Worm (Caenorhabditis elegans) whole organism, mixed stage, embryonic: ENCODE data around the gene lgc-49.

Experiments used
- M03D4.4 ChIP-seq: sonication (generic microtip); optimal IDR thresholded peaks from 2 replicates; lab custom pipeline; 2017; ENCODE audit warnings: mild to moderate bottlenecking, missing genetic modification characterization, missing compliant biosample characterization
- bed-3 ChIP-seq: fragments of 200-800 bp; sonication (Bioruptor generic); optimal IDR thresholded peaks from 3 replicates; lab custom pipeline; 2018; ENCODE audit warnings: mild to moderate bottlenecking, missing genetic modification characterization, moderate library complexity, missing compliant biosample characterization
- blmp-1 ChIP-seq: fragments of 150-350 bp; optimal IDR thresholded peaks from 2 replicates; lab custom pipeline; 2014; ENCODE audit warnings: missing biosample characterization, missing genetic modification characterization
- ceh-43 ChIP-seq: fragments of 200-800 bp; sonication (Bioruptor generic); optimal IDR thresholded peaks from 2 replicates; lab custom pipeline; 2018; ENCODE audit warnings: mild to moderate bottlenecking, missing genetic modification characterization, moderate library complexity, missing compliant biosample characterization
- ces-1 ChIP-seq: fragments of 150-350 bp; optimal IDR thresholded peaks from 2 replicates; lab custom pipeline; 2014; ENCODE audit warnings: missing biosample characterization, missing genetic modification reagents, missing genetic modification characterization
- cnd-1 ChIP-seq: fragments of 200-800 bp; sonication (Bioruptor generic); optimal IDR thresholded peaks from 2 replicates; lab custom pipeline; 2018; ENCODE audit warnings: mild to moderate bottlenecking, missing genetic modification characterization, missing compliant biosample characterization
- drap-1 ChIP-seq: fragments of 200-800 bp; sonication (Bioruptor generic); optimal IDR thresholded peaks from 3 replicates; lab custom pipeline; 2018; ENCODE audit warnings: mild to moderate bottlenecking, missing genetic modification characterization, missing compliant biosample characterization
- elt-1 ChIP-seq: sonication (generic microtip); optimal IDR thresholded peaks from 2 replicates; lab custom pipeline; 2017; ENCODE audit warnings: missing genetic modification characterization, mild to moderate bottlenecking, missing compliant biosample characterization, antibody characterized with exemption, moderate library complexity, borderline replicate concordance; ENCODE audit not compliant: insufficient read depth
- elt-3 ChIP-seq: fragments of 150-350 bp; optimal IDR thresholded peaks from 2 replicates; lab custom pipeline; 2014; ENCODE audit warnings: missing biosample characterization, missing genetic modification characterization
- flh-1 ChIP-seq: fragments of 200-800 bp; sonication (Bioruptor generic); optimal IDR thresholded peaks from 2 replicates; lab custom pipeline; 2018; ENCODE audit warnings: mild to moderate bottlenecking, missing genetic modification characterization, moderate library complexity, missing compliant biosample characterization
- ham-2 ChIP-seq: fragments of 200-800 bp; sonication (Bioruptor generic); optimal IDR thresholded peaks from 2 replicates; lab custom pipeline; 2018; ENCODE audit warnings: mild to moderate bottlenecking, missing genetic modification characterization, missing compliant biosample characterization
- hlh-1 ChIP-seq: fragments of 150-350 bp; optimal IDR thresholded peaks from 2 replicates; lab custom pipeline; 2014; ENCODE audit warnings: missing biosample characterization, missing genetic modification reagents, missing genetic modification characterization
- lin-13 ChIP-seq: fragments of 150-350 bp; optimal IDR thresholded peaks from 2 replicates; lab custom pipeline; 2014; ENCODE audit warnings: missing biosample characterization, missing genetic modification characterization
- lin-32 ChIP-seq: fragments of 200-800 bp; sonication (Bioruptor generic); optimal IDR thresholded peaks from 2 replicates; lab custom pipeline; 2018; ENCODE audit warnings: mild to moderate bottlenecking, missing genetic modification characterization, missing compliant biosample characterization
- lsy-2 ChIP-seq: fragments of 150-350 bp; optimal IDR thresholded peaks from 2 replicates; lab custom pipeline; 2014; ENCODE audit warnings: missing biosample characterization, missing genetic modification characterization
- mab-5 ChIP-seq: fragments of 150-350 bp; optimal IDR thresholded peaks from 2 replicates; lab custom pipeline; 2014; ENCODE audit warnings: missing biosample characterization, missing genetic modification characterization
- mep-1 ChIP-seq: fragments of 150-350 bp; optimal IDR thresholded peaks from 2 replicates; lab custom pipeline; 2017; ENCODE audit warnings: missing biosample characterization, missing genetic modification reagents, missing genetic modification characterization, inconsistent platforms
- nhr-12 ChIP-seq: fragments of 150-350 bp; optimal IDR thresholded peaks from 2 replicates; lab custom pipeline; 2014; ENCODE audit warnings: missing biosample characterization, missing genetic modification characterization
- nhr-2 ChIP-seq: fragments of 150-350 bp; optimal IDR thresholded peaks from 2 replicates; lab custom pipeline; 2014; ENCODE audit warnings: missing biosample characterization, missing genetic modification characterization
- nhr-237 ChIP-seq: fragments of 150-350 bp; optimal IDR thresholded peaks from 2 replicates; lab custom pipeline; 2014; ENCODE audit warnings: missing biosample characterization, missing genetic modification characterization
- nhr-76 ChIP-seq: sonication (generic microtip); optimal IDR thresholded peaks from 2 replicates; lab custom pipeline; 2017; ENCODE audit warnings: missing biosample characterization, missing genetic modification characterization
- pha-4 ChIP-seq: fragments of 150-350 bp; optimal IDR thresholded peaks from 2 replicates; lab custom pipeline; 2018; ENCODE audit warnings: missing biosample characterization, missing genetic modification reagents, missing genetic modification characterization
- sem-2 ChIP-seq: fragments of 200-800 bp; sonication (Bioruptor generic); optimal IDR thresholded peaks from 2 replicates; lab custom pipeline; 2018; ENCODE audit warnings: mild to moderate bottlenecking, missing genetic modification characterization, missing compliant biosample characterization
- tbx-8 ChIP-seq: fragments of 200-800 bp; sonication (Bioruptor generic); optimal IDR thresholded peaks from 2 replicates; lab custom pipeline; 2018; ENCODE audit warnings: mild to moderate bottlenecking, missing genetic modification characterization, moderate library complexity, missing compliant biosample characterization
- unc-120 ChIP-seq: sonication (generic microtip); optimal IDR thresholded peaks from 2 replicates; lab custom pipeline; 2017; ENCODE audit warnings: missing genetic modification characterization, missing compliant biosample characterization; ENCODE audit not compliant: poor library complexity, severe bottlenecking
- unc-39 ChIP-seq: fragments of 150-350 bp; optimal IDR thresholded peaks from 2 replicates; lab custom pipeline; 2014; ENCODE audit warnings: missing biosample characterization, missing genetic modification characterization
- unc-62 ChIP-seq: fragments of 150-350 bp; optimal IDR thresholded peaks from 2 replicates; lab custom pipeline; 2014; ENCODE audit warnings: missing biosample characterization, missing genetic modification reagents, missing genetic modification characterization
- zip-8 ChIP-seq: fragments of 150-350 bp; optimal IDR thresholded peaks from 2 replicates; lab custom pipeline; 2014; ENCODE audit warnings: missing biosample characterization, missing genetic modification characterization
- ztf-11 ChIP-seq: fragments of 150-350 bp; optimal IDR thresholded peaks from 2 replicates; lab custom pipeline; 2014; ENCODE audit warnings: missing biosample characterization, missing genetic modification characterization

The lgc-49 gene

DNA sequence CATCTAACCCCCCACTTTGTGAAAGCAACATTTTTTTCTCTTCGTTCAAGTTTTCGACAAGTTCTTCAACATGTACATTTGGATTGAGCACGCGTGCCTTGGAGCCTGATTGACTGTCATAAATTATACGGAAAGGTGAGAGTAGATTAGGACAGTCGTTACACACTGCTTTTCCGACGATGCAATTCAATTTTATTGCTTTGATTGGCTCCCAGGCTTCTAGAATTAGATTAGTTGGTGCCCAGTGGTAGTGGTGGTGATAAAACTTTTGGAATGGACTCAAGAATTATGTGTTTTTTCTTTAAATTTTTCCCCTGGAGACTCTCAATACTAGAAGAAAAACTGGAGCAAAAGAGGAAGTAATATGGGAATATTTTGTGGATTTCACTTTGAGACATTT, 13.4 kb downstream of the lgc-49 start:
- no peak for TF ChIP-seq pha-4 (tag; lab: Kevin White, UChicago)
- TF ChIP-seq tbx-8, result no peak
- TF ChIP-seq lin-13 (tag; lab: Kevin White, UChicago), result no peak
- no peak for TF ChIP-seq hlh-1 (tag; lab: Kevin White, UChicago)
- no peak for TF ChIP-seq sem-2 (GFP tag; lab: Kevin White, UChicago)
- TF ChIP-seq ham-2 (GFP tag; lab: Kevin White, UChicago), result no peak
- TF ChIP-seq bed-3 (GFP tag; lab: Kevin White, UChicago), result no peak
- TF ChIP-seq unc-62 (GFP tag; lab: Kevin White, UChicago), result no peak
- no peak for TF ChIP-seq flh-1 (GFP tag; lab: Kevin White, UChicago)
- no peak for TF ChIP-seq ztf-11 (tag; lab: Kevin White, UChicago)

DNA sequence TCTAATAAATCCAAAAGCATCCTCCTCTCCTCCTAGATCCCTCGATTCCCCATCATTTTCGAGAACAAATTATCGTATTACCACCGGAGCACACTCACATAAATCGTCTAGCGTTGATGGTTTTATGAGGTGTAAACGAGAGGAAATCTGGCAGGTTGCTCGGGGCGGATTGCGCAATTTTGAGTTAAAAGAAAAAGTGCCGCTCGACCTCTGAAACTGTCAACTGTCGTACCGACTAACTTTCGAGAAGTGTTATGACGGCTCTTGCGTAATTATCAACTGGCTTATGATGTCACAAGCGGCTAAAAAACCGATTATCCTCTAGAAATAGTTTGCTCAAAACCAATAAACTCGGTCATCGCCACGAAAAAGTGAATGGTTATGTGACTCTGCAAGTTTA, 15.4 kb downstream of the lgc-49 start:
- TF ChIP-seq zip-8 (tag; lab: Kevin White, UChicago) (peak; percentile 93), ztf-11 (tag; lab: Kevin White, UChicago) (no peak), ces-1 (GFP tag; lab: Kevin White, UChicago) (no peak), nhr-2 (tag; lab: Kevin White, UChicago) (peak; percentile 85)

DNA sequence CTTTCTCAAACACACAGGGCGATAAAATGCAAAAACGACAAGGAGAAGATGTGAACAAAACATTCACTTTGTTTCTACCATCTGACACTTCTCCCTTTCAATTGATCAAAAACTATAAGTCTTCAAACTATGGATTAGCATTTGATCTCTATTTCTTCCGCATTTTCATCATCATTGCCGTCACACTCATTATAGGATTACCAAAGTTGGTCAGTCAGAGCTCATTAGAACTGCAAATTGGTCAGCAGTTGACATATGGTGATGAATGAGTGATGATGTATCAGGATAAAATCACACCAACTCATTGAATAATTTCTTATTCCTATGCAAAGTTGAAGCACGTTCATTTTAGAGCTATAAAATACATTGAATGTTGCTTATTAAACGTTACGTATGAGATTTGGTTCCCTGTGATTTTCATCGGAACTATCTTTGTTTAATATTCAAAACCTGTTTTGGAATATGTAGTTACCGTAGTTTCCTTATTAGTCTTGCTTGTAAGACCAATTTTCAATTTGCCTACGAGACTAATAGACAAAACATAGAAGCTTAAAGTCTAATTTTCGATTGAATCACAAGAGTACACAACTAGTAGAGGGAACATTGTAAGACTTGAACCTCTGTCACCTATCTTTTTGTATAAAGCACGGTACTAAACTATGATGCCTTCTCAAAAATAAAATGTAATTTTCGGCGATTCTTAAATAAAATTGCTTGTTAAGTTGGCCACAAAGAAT, 18.5 kb downstream of the lgc-49 start:
- TF ChIP-seq lin-13 (tag; lab: Kevin White, UChicago), result no peak
- no peak for TF ChIP-seq elt-1 (tag; lab: Kevin White, UChicago)
- no peak for TF ChIP-seq mab-5 (tag; lab: Kevin White, UChicago)
- peak; percentile 19 for TF ChIP-seq ces-1 (GFP tag; lab: Kevin White, UChicago)
- no peak for TF ChIP-seq ceh-43 (GFP tag; lab: Kevin White, UChicago)
- TF ChIP-seq, all 35 proteins: peak for 1

DNA sequence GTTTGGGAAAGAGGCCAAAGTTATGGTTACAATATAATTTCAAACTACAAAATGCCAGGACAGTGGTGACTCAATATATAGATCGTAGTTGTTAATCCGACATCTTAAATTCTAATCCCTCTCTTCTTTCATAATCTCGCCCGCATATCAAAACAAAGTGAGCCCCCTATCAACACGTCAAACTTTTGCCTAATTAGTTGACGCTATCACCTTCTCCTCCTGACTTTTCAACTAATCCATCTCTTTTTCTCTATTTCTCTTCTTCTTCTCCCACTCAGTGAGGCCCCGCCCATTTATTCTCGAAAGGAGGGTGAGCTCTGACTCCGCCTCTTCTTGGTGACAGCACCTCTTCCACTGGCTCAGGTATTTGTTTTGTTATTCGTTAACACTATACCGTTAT, 20.2 kb downstream of the lgc-49 start:
- no peak for TF ChIP-seq lin-32
- TF ChIP-seq lin-13 (tag; lab: Kevin White, UChicago), result no peak
- TF ChIP-seq unc-120 (tag; lab: Kevin White, UChicago), result no peak
- no peak for TF ChIP-seq lsy-2 (tag; lab: Kevin White, UChicago)
- no peak for TF ChIP-seq cnd-1 (tag; lab: Kevin White, UChicago)
- no peak for TF ChIP-seq ces-1 (GFP tag; lab: Kevin White, UChicago)
- no peak for TF ChIP-seq ztf-11 (tag; lab: Kevin White, UChicago)
- TF ChIP-seq mep-1 (tag; lab: Kevin White, UChicago), result no peak
- TF ChIP-seq tbx-8, result no peak
- TF ChIP-seq nhr-76 (tag; lab: Kevin White, UChicago), result no peak
- no peak for TF ChIP-seq nhr-12 (tag; lab: Kevin White, UChicago)
- no peak for TF ChIP-seq drap-1 (GFP tag; lab: Kevin White, UChicago)
- no peak for TF ChIP-seq unc-39 (tag; lab: Kevin White, UChicago)
- no peak for TF ChIP-seq elt-3 (tag; lab: Kevin White, UChicago)
- no peak for TF ChIP-seq M03D4.4 (tag; lab: Kevin White, UChicago)
- no peak for TF ChIP-seq nhr-2 (tag; lab: Kevin White, UChicago)
- no peak for TF ChIP-seq bed-3 (GFP tag; lab: Kevin White, UChicago)

DNA sequence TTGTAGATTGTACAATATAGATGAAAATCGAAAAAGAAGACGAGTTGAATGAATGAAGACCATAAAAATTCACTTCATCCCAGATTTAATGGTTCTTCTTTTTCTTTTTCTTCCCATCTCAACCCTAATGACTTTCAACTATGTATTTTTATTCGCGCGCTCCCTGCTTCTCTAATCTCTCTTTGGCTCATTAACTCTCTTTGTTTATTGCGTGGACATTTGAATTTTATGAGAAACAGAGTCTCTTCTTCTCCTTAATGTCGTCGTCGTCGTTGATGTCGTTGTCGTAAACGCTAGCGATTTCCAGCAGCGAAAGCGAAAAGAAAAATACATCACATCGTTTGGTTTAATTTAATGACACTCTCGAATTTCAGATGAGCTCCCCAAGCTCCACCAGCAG, 23.5 kb downstream of the lgc-49 start:
- TF ChIP-seq cnd-1 (tag; lab: Kevin White, UChicago) (no peak), mep-1 (tag; lab: Kevin White, UChicago) (no peak), zip-8 (tag; lab: Kevin White, UChicago) (no peak), blmp-1 (tag; lab: Kevin White, UChicago) (no peak), ces-1 (GFP tag; lab: Kevin White, UChicago) (no peak), hlh-1 (tag; lab: Kevin White, UChicago) (no peak), mab-5 (tag; lab: Kevin White, UChicago) (no peak), nhr-237 (tag; lab: Kevin White, UChicago) (no peak), nhr-2 (tag; lab: Kevin White, UChicago) (no peak), lsy-2 (tag; lab: Kevin White, UChicago) (no peak), flh-1 (GFP tag; lab: Kevin White, UChicago) (no peak)
